Worm (Caenorhabditis elegans) whole organism, late embryonic: ENCODE results near the gene M05D6.2.

Experiments
- C08G9.2 ChIP-seq: sonication (generic microtip); optimal IDR thresholded peaks from 2 replicates; lab custom pipeline; 2016; ENCODE audit warnings: mild to moderate bottlenecking, missing genetic modification characterization, moderate library complexity, missing compliant biosample characterization
- C38D4.7 ChIP-seq: fragments of 200-800 bp; sonication (Bioruptor generic); optimal IDR thresholded peaks from 2 replicates; lab custom pipeline; 2018; ENCODE audit warnings: mild to moderate bottlenecking, missing genetic modification characterization, moderate library complexity, missing compliant biosample characterization
- Y22D7AL.16 ChIP-seq: sonication (generic microtip); optimal IDR thresholded peaks from 2 replicates; lab custom pipeline; 2016; ENCODE audit warnings: missing genetic modification characterization, missing compliant biosample characterization
- ahr-1 ChIP-seq: sonication (generic microtip); optimal IDR thresholded peaks from 2 replicates; lab custom pipeline; 2016; ENCODE audit warnings: missing genetic modification characterization, missing compliant biosample characterization
- ceh-14 ChIP-seq: sonication (generic microtip); optimal IDR thresholded peaks from 2 replicates; lab custom pipeline; 2016; ENCODE audit warnings: missing genotype, missing genetic modification characterization, missing compliant biosample characterization
- ceh-18 ChIP-seq: sonication (generic microtip); optimal IDR thresholded peaks from 2 replicates; lab custom pipeline; 2016; ENCODE audit warnings: missing genetic modification characterization, missing compliant biosample characterization
- ceh-19 ChIP-seq: fragments of 200-800 bp; sonication (Bioruptor generic); optimal IDR thresholded peaks from 2 replicates; lab custom pipeline; 2018; ENCODE audit warnings: mild to moderate bottlenecking, missing genetic modification characterization, missing compliant biosample characterization
- ceh-30 ChIP-seq: fragments of 150-350 bp; optimal IDR thresholded peaks from 2 replicates; lab custom pipeline; 2014; ENCODE audit warnings: missing biosample characterization, missing genetic modification characterization
- ceh-48 ChIP-seq: sonication (generic microtip); optimal IDR thresholded peaks from 2 replicates; lab custom pipeline; 2016; ENCODE audit warnings: missing genetic modification characterization, inconsistent platforms, missing compliant biosample characterization
- ceh-6 ChIP-seq: fragments of 200-800 bp; sonication (Bioruptor generic); optimal IDR thresholded peaks from 2 replicates; lab custom pipeline; 2018; ENCODE audit warnings: mild to moderate bottlenecking, missing genetic modification characterization, missing compliant biosample characterization
- che-1 ChIP-seq: sonication (generic microtip); optimal IDR thresholded peaks from 2 replicates; lab custom pipeline; 2016; ENCODE audit warnings: mild to moderate bottlenecking, missing genetic modification characterization, missing compliant biosample characterization
- dmd-4 ChIP-seq: sonication (generic microtip); optimal IDR thresholded peaks from 2 replicates; lab custom pipeline; 2016; ENCODE audit warnings: borderline replicate concordance, missing genetic modification characterization, missing compliant biosample characterization
- dve-1 ChIP-seq: sonication (generic microtip); optimal IDR thresholded peaks from 2 replicates; lab custom pipeline; 2017; ENCODE audit warnings: antibody characterized with exemption, mild to moderate bottlenecking, missing genetic modification characterization, missing compliant biosample characterization
- elt-2 ChIP-seq: sonication (generic microtip); optimal IDR thresholded peaks from 2 replicates; lab custom pipeline; 2016; ENCODE audit warnings: missing genetic modification reagents, missing genetic modification characterization, missing compliant biosample characterization
- fax-1 ChIP-seq: sonication (generic microtip); optimal IDR thresholded peaks from 2 replicates; lab custom pipeline; 2016; ENCODE audit warnings: missing genotype, missing genetic modification characterization, missing compliant biosample characterization
- fkh-10 ChIP-seq: fragments of 150-350 bp; optimal IDR thresholded peaks from 2 replicates; lab custom pipeline; 2014; ENCODE audit warnings: missing biosample characterization, missing genetic modification reagents, missing genetic modification characterization
- hlh-30 ChIP-seq: sonication (generic microtip); optimal IDR thresholded peaks from 2 replicates; lab custom pipeline; 2017; ENCODE audit warnings: antibody characterized with exemption, missing genetic modification characterization, missing compliant biosample characterization; ENCODE audit not compliant: insufficient read depth
- hlh-8 ChIP-seq: sonication (generic microtip); optimal IDR thresholded peaks from 2 replicates; lab custom pipeline; 2016; ENCODE audit warnings: missing genotype, missing genetic modification characterization, missing compliant biosample characterization
- lim-6 ChIP-seq: sonication (generic microtip); optimal IDR thresholded peaks from 2 replicates; lab custom pipeline; 2016; ENCODE audit warnings: missing genetic modification characterization, missing compliant biosample characterization
- lin-11 ChIP-seq: fragments of 200-800 bp; sonication (Bioruptor generic); optimal IDR thresholded peaks from 2 replicates; lab custom pipeline; 2018; ENCODE audit warnings: mild to moderate bottlenecking, missing genetic modification characterization, missing compliant biosample characterization
- madf-2 ChIP-seq: sonication (generic microtip); optimal IDR thresholded peaks from 2 replicates; lab custom pipeline; 2017; ENCODE audit warnings: missing genetic modification characterization, missing compliant biosample characterization
- mec-3 ChIP-seq: sonication (generic microtip); optimal IDR thresholded peaks from 2 replicates; lab custom pipeline; 2016; ENCODE audit warnings: borderline replicate concordance, missing genetic modification characterization, missing compliant biosample characterization
- nfya-1 ChIP-seq: sonication (generic microtip); optimal IDR thresholded peaks from 2 replicates; lab custom pipeline; 2017; ENCODE audit warnings: missing genetic modification characterization, mild to moderate bottlenecking, missing compliant biosample characterization, antibody characterized with exemption, moderate library complexity
- nhr-11 ChIP-seq: fragments of 150-350 bp; optimal IDR thresholded peaks from 2 replicates; lab custom pipeline; 2014; ENCODE audit warnings: missing biosample characterization, missing genetic modification characterization
- npax-4 ChIP-seq: sonication (generic microtip); optimal IDR thresholded peaks from 2 replicates; lab custom pipeline; 2016; ENCODE audit warnings: missing genetic modification characterization, missing compliant biosample characterization
- odd-2 ChIP-seq: sonication (generic microtip); optimal IDR thresholded peaks from 2 replicates; lab custom pipeline; 2017; ENCODE audit warnings: antibody characterized with exemption, mild to moderate bottlenecking, missing genetic modification characterization, missing compliant biosample characterization
- pag-3 ChIP-seq: sonication (generic microtip); optimal IDR thresholded peaks from 2 replicates; lab custom pipeline; 2016; ENCODE audit warnings: missing compliant biosample characterization, missing genetic modification characterization, borderline replicate concordance
- pat-9 ChIP-seq: fragments of 200-800 bp; sonication (Bioruptor generic); optimal IDR thresholded peaks from 2 replicates; lab custom pipeline; 2018; ENCODE audit warnings: mild to moderate bottlenecking, missing genetic modification characterization, moderate library complexity, missing compliant biosample characterization
- pha-4 ChIP-seq: fragments of 150-350 bp; optimal IDR thresholded peaks from 2 replicates; lab custom pipeline; 2018; ENCODE audit warnings: missing biosample characterization, missing genetic modification reagents, missing genetic modification characterization
- rnt-1 ChIP-seq: sonication (generic microtip); optimal IDR thresholded peaks from 2 replicates; lab custom pipeline; 2016; ENCODE audit warnings: missing genetic modification characterization, missing compliant biosample characterization
- sdc-2 ChIP-seq: sonication (generic microtip); optimal IDR thresholded peaks from 2 replicates; lab custom pipeline; 2016; ENCODE audit warnings: missing genotype, missing genetic modification characterization, missing compliant biosample characterization
- tbx-2 ChIP-seq: sonication (generic microtip); optimal IDR thresholded peaks from 2 replicates; lab custom pipeline; 2016; ENCODE audit warnings: missing genetic modification characterization, missing compliant biosample characterization
- tbx-7 ChIP-seq: sonication (generic microtip); optimal IDR thresholded peaks from 2 replicates; lab custom pipeline; 2016; ENCODE audit warnings: missing genotype, missing genetic modification characterization, missing compliant biosample characterization
- unc-3 ChIP-seq, 2 experiments: fragments of 200-800 bp in 1 of 2; sonication (Bioruptor generic) in 1 of 2; sonication (generic microtip) in 1 of 2; conservative IDR thresholded peaks in 1 of 2; optimal IDR thresholded peaks in 1 of 2; 2 replicates each; pipeline versions ENCODE4 v1.3.6 to Lab custom; 2016 to 2022; ENCODE audit warnings: missing compliant biosample characterization in 2 of 2, missing genetic modification characterization in 2 of 2, missing genetic modification reagents in 1 of 2
- unc-42 ChIP-seq: sonication (generic microtip); optimal IDR thresholded peaks from 2 replicates; lab custom pipeline; 2016; ENCODE audit warnings: missing genotype, missing genetic modification characterization, missing compliant biosample characterization
- unc-55 ChIP-seq: sonication (generic microtip); optimal IDR thresholded peaks from 2 replicates; lab custom pipeline; 2017; ENCODE audit warnings: missing biosample characterization, missing genetic modification reagents, missing genetic modification characterization
- unc-86 ChIP-seq: sonication (generic microtip); optimal IDR thresholded peaks from 2 replicates; lab custom pipeline; 2016; ENCODE audit warnings: missing genetic modification characterization, missing compliant biosample characterization

The M05D6.2 gene

ce11 chrII:8451425-8451824 lies 16.5 kb upstream of the M05D6.2 start:
- TF ChIP-seq rnt-1 (tag; lab: Kevin White, UChicago), result no peak
- TF ChIP-seq ceh-30 (tag; lab: Kevin White, UChicago), result no peak
- TF ChIP-seq ceh-18 (tag; lab: Kevin White, UChicago), result no peak
- TF ChIP-seq unc-42 (tag; lab: Kevin White, UChicago), result no peak
- TF ChIP-seq pha-4 (tag; lab: Kevin White, UChicago), result no peak
- no peak for TF ChIP-seq npax-4
- no peak for TF ChIP-seq Y22D7AL.16 (tag; lab: Kevin White, UChicago)
- no peak for TF ChIP-seq tbx-7 (tag; lab: Kevin White, UChicago)
- TF ChIP-seq ceh-48, result no peak
- TF ChIP-seq che-1, result no peak
- no peak for TF ChIP-seq pag-3
- TF ChIP-seq tbx-2, result no peak
- no peak for TF ChIP-seq mec-3 (tag; lab: Kevin White, UChicago)
- no peak for TF ChIP-seq nfya-1 (tag; lab: Kevin White, UChicago)
- TF ChIP-seq, all 69 proteins: peak for 0

- TF ChIP-seq unc-3 (GFP tag; conservative IDR thresholded peaks at IDR 0.05; lab: Robert Waterston, UW) (no peak), unc-3 (tag; optimal IDR thresholded peaks at IDR 0.05; lab: Kevin White, UChicago) (no peak), ceh-19 (GFP tag; lab: Kevin White, UChicago) (no peak), sdc-2 (tag; lab: Kevin White, UChicago) (no peak), lin-11 (no peak), nfya-1 (tag; lab: Kevin White, UChicago) (no peak), ceh-6 (no peak), nhr-11 (tag; lab: Kevin White, UChicago) (no peak), unc-55 (GFP tag; lab: Kevin White, UChicago) (no peak), hlh-30 (tag; lab: Kevin White, UChicago) (no peak), odd-2 (tag; lab: Kevin White, UChicago) (no peak), lim-6 (tag; lab: Kevin White, UChicago) (no peak)
- TF ChIP-seq, all 69 proteins: peak for 0
Observed at ce11 chrII:8454513-8454912, 13.4 kb upstream of the M05D6.2 start, which contains the start of gene F22B5.5. F22B5.5 (minus strand) TSS chrII:8454613.

- TF ChIP-seq unc-86 (no peak), pag-3 (no peak), rnt-1 (tag; lab: Kevin White, UChicago) (no peak), ahr-1 (tag; lab: Kevin White, UChicago) (no peak), C08G9.2 (no peak), elt-2 (tag; lab: Kevin White, UChicago) (no peak), hlh-8 (tag; lab: Kevin White, UChicago) (no peak), ceh-30 (tag; lab: Kevin White, UChicago) (no peak), mec-3 (tag; lab: Kevin White, UChicago) (no peak)
Observed at ce11 chrII:8456094-8456493, 11.8 kb upstream of the M05D6.2 start, which contains the start of gene F22B5.6. F22B5.6 (minus strand) TSS chrII:8456194.

ce11 chrII:8456681-8457389 lies 11.1 kb upstream of the M05D6.2 start:
- TF ChIP-seq hlh-30 (tag; lab: Kevin White, UChicago), result no peak
- TF ChIP-seq dve-1 (tag; lab: Kevin White, UChicago), result no peak
- TF ChIP-seq pat-9 (tag; lab: Kevin White, UChicago), result no peak
- no peak for TF ChIP-seq dmd-4
- no peak for TF ChIP-seq fkh-10
- no peak for TF ChIP-seq unc-42 (tag; lab: Kevin White, UChicago)
- no peak for TF ChIP-seq ceh-14 (tag; lab: Kevin White, UChicago)
- no peak for TF ChIP-seq Y22D7AL.16 (tag; lab: Kevin White, UChicago)
- TF ChIP-seq madf-2 (tag; lab: Kevin White, UChicago), result no peak
- no peak for TF ChIP-seq fax-1
- TF ChIP-seq C38D4.7 (GFP tag; lab: Kevin White, UChicago), result no peak
- TF ChIP-seq, all 69 proteins: peak for 0
